Worm (Caenorhabditis elegans): Measurements from ENCODE around the gene F38B6.3.

The F38B6.3 gene

ce11 chrX:6743853-6744346 is 50.5 kb downstream of the F38B6.3 start:
- no peak for TF ChIP-seq unc-62 (GFP tag; optimal IDR thresholded peaks at IDR 0.05)

DNA sequence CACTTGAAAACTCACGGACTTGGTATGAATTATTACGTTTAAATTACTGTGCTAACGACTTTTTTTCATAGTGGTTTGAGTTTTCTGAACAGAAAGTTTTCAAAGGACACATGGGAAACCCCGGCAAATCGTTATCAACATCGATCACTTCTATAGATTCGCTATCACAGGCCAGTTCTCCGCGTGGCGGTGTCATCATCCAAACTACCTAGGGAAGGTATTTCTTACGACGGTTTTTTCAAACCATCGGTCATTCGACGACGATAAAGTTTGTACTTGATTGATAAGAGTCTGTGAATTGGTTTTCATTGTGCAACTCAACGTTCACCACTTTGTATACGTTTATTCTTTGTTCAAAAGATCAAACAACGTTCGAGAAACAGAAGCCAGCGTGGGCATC is 51.1 kb downstream of the F38B6.3 start:
- TF ChIP-seq unc-62 (GFP tag; optimal IDR thresholded peaks at IDR 0.05): no peak

DNA sequence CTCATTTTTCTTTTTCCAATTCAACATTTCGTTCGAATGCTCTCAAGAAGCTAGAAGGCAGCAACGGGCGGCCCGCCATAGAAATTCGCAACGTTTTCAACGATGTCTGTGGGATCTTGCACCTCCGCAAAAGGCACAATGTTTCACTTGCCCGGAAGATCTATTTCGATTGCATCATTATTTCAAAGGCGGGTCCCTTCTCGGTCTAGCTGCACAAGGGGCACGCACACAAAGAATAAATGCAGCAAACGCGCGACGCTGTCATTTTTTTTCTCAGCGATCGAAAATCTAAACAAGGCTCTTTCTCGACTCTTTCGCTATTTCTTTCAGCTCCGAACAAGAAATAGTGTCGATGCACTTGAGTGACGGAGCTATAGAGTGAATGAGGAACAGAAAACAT is 51.5 kb downstream of the F38B6.3 start:
- no peak for TF ChIP-seq unc-62 (GFP tag; optimal IDR thresholded peaks at IDR 0.05)

Measured in whole organism, dauer.